Fruit fly (Drosophila melanogaster): ENCODE measurements around the gene dop.

dop gene

dm6 chr3L:15590803-15591597, 25.2 kb downstream of the dop start (continued):
- TF ChIP-seq en (GFP tag; optimal IDR thresholded peaks at IDR 0.05) (no peak), crc (GFP tag; optimal IDR thresholded peaks at IDR 0.05) (peak; percentile 5), ap (GFP tag; IDR thresholded peaks at IDR 0.05) (no peak), p53 (GFP tag; optimal IDR thresholded peaks at IDR 0.05) (no peak), pan (optimal IDR thresholded peaks at IDR 0.05) (no peak), pan (GFP tag; optimal IDR thresholded peaks at IDR 0.05 in 1 of 2, IDR thresholded peaks at IDR 0.05 in 1 of 2) (no peak), croc (GFP tag; conservative IDR thresholded peaks at IDR 0.05) (no peak), CG15479 (GFP tag; optimal IDR thresholded peaks at IDR 0.05) (no peak), CG10321 (GFP tag; IDR thresholded peaks at IDR 0.05) (no peak), CG12155 (GFP tag; optimal IDR thresholded peaks at IDR 0.05) (peak; percentile 4), vfl (GFP tag; optimal IDR thresholded peaks at IDR 0.05) (no peak), Atf6 (GFP tag; IDR thresholded peaks at IDR 0.05) (peak; percentile 59; the same call in 1 of the 2 replicates), tna (GFP tag; IDR thresholded peaks at IDR 0.05; ENCODE audit: partially characterized antibody) (no peak), GATAe (GFP tag; conservative IDR thresholded peaks at IDR 0.05) (no peak), CG8924 (tag; optimal IDR thresholded peaks at IDR 0.05) (peak; percentile 38), CG6254 (GFP tag; optimal IDR thresholded peaks at IDR 0.05) (no peak), Poxn (GFP tag; IDR thresholded peaks at IDR 0.05) (no peak), tap (tag; optimal IDR thresholded peaks at IDR 0.05) (no peak), Mad (GFP tag; optimal IDR thresholded peaks at IDR 0.05) (no peak), scrt (GFP tag; optimal IDR thresholded peaks at IDR 0.05) (peak; percentile 26), Ada2b (GFP tag; IDR thresholded peaks at IDR 0.05) (peak; percentile 24; the same call in 1 of the 2 replicates), jing (GFP tag; optimal IDR thresholded peaks at IDR 0.05) (no peak), CG2712 (tag; optimal IDR thresholded peaks at IDR 0.05) (no peak), CG13424 (tag; optimal IDR thresholded peaks at IDR 0.05) (peak; percentile 18), CG1233 (GFP tag; optimal IDR thresholded peaks at IDR 0.05) (peak; percentile 8), Nf-YA (GFP tag; IDR thresholded peaks at IDR 0.05) (no peak), CG7839 (tag; optimal IDR thresholded peaks at IDR 0.05) (peak; percentile 33), CG31365 (tag; optimal IDR thresholded peaks at IDR 0.05) (peak; percentile 9), tgo (GFP tag; IDR thresholded peaks at IDR 0.05) (no peak; the same call in 2 of the 3 replicates), crol (GFP tag; IDR thresholded peaks at IDR 0.05) (no peak), yki (optimal IDR thresholded peaks at IDR 0.05) (no peak), hkb (optimal IDR thresholded peaks at IDR 0.05) (no peak), hkb (GFP tag; IDR thresholded peaks at IDR 0.05) (no peak), kni (GFP tag; optimal IDR thresholded peaks at IDR 0.05) (peak; percentile 53), YL-1 (GFP tag; optimal IDR thresholded peaks at IDR 0.05) (no peak), Adf1 (GFP tag; IDR thresholded peaks at IDR 0.05) (no peak), Ptx1 (GFP tag; IDR thresholded peaks at IDR 0.05) (no peak), CG17612 (GFP tag; IDR thresholded peaks at IDR 0.05) (no peak), CG3847 (GFP tag; IDR thresholded peaks at IDR 0.05) (peak; percentile 9; the same call in 1 of the 2 replicates), CG11093 (GFP tag; IDR thresholded peaks at IDR 0.05) (no peak), Gsc (GFP tag; IDR thresholded peaks at IDR 0.05) (no peak), CG15514 (GFP tag; optimal IDR thresholded peaks at IDR 0.05) (peak; percentile 51), sna (GFP tag; IDR thresholded peaks at IDR 0.05; ENCODE audit: partially characterized antibody) (no peak), eve (GFP tag; optimal IDR thresholded peaks at IDR 0.05) (no peak), pfk (GFP tag; optimal IDR thresholded peaks at IDR 0.05) (no peak), HHEX (GFP tag; optimal IDR thresholded peaks at IDR 0.05) (peak; percentile 51), CG12391 (tag; optimal IDR thresholded peaks at IDR 0.05) (no peak), Sry-β (GFP tag; optimal IDR thresholded peaks at IDR 0.05) (no peak), Aef1 (GFP tag; IDR thresholded peaks at IDR 0.05) (no peak), onecut (GFP tag; IDR thresholded peaks at IDR 0.05) (no peak), slbo (GFP tag; IDR thresholded peaks at IDR 0.05) (peak; percentile 32)

Measured in whole organism, embryonic.